Worm (Caenorhabditis elegans) whole organism, L4 larva: ENCODE results near the gene idpp-2.

Experiments used
- D1046.2 ChIP-seq: fragments of 200-800 bp; sonication (Bioruptor generic); IDR thresholded peaks from 2 replicates; pipeline ENCODE4 v1.3.6; 2022; ENCODE audit warnings: missing genetic modification characterization, missing compliant biosample characterization
- aly-2 ChIP-seq: sonication (generic microtip); optimal IDR thresholded peaks from 2 replicates; lab custom pipeline; 2018; ENCODE audit warnings: missing biosample characterization, missing genetic modification characterization
- ceh-28 ChIP-seq: fragments of 150-350 bp; optimal IDR thresholded peaks from 2 replicates; lab custom pipeline; 2014; ENCODE audit warnings: missing biosample characterization, missing genetic modification reagents, missing genetic modification characterization
- ceh-62 ChIP-seq: sonication (generic microtip); optimal IDR thresholded peaks from 2 replicates; lab custom pipeline; 2017; ENCODE audit warnings: missing biosample characterization, missing genetic modification characterization
- ceh-82 ChIP-seq: sonication (generic microtip); optimal IDR thresholded peaks from 2 replicates; lab custom pipeline; 2017; ENCODE audit warnings: missing biosample characterization, missing genetic modification characterization
- egl-27 ChIP-seq: sonication (generic microtip); optimal IDR thresholded peaks from 3 replicates; lab custom pipeline; 2017; ENCODE audit warnings: missing biosample characterization, missing genetic modification reagents, missing genetic modification characterization
- lin-13 ChIP-seq: fragments of 150-350 bp; optimal IDR thresholded peaks from 2 replicates; lab custom pipeline; 2014; ENCODE audit warnings: missing biosample characterization, missing genetic modification reagents, missing genetic modification characterization
- lsy-2 ChIP-seq, 2 experiments: fragments of 150-350 bp in 1 of 2; sonication (generic microtip) in 1 of 2; optimal IDR thresholded peaks; 2 replicates each; lab custom pipeline; 2014 to 2017; ENCODE audit warnings: missing biosample characterization in 2 of 2, missing genetic modification characterization in 2 of 2
- nhr-11 ChIP-seq: fragments of 150-350 bp; optimal IDR thresholded peaks from 2 replicates; lab custom pipeline; 2014; ENCODE audit warnings: missing biosample characterization, missing genetic modification characterization
- nhr-25 ChIP-seq: sonication (generic microtip); optimal IDR thresholded peaks from 2 replicates; lab custom pipeline; 2017; ENCODE audit warnings: missing genetic modification characterization, mild to moderate bottlenecking, missing compliant biosample characterization, antibody characterized with exemption, moderate library complexity, borderline replicate concordance; ENCODE audit not compliant: insufficient read depth
- nhr-41 ChIP-seq: fragments of 200-800 bp; sonication (Bioruptor generic); IDR thresholded peaks from 2 replicates; pipeline ENCODE4 v1.3.6; 2022; ENCODE audit warnings: missing genetic modification reagents, missing genetic modification characterization, missing compliant biosample characterization
- pha-4 ChIP-seq, 2 experiments: fragments of 150-350 bp in 1 of 2; fragments of 200-800 bp in 1 of 2; sonication (Bioruptor generic) in 1 of 2; IDR thresholded peaks in 1 of 2; optimal IDR thresholded peaks in 1 of 2; 2 replicates each; pipeline versions ENCODE4 v1.3.6 to Lab custom; 2014 to 2022; ENCODE audit warnings: missing genetic modification characterization in 2 of 2, missing genetic modification reagents in 2 of 2, missing biosample characterization in 1 of 2, missing compliant biosample characterization in 1 of 2
- pqm-1 ChIP-seq: sonication (generic microtip); optimal IDR thresholded peaks from 2 replicates; lab custom pipeline; 2017; ENCODE audit warnings: missing biosample characterization, missing genetic modification characterization
- zag-1 ChIP-seq: fragments of 150-350 bp; optimal IDR thresholded peaks from 2 replicates; lab custom pipeline; 2014; ENCODE audit warnings: missing biosample characterization, missing genetic modification characterization

DNA sequence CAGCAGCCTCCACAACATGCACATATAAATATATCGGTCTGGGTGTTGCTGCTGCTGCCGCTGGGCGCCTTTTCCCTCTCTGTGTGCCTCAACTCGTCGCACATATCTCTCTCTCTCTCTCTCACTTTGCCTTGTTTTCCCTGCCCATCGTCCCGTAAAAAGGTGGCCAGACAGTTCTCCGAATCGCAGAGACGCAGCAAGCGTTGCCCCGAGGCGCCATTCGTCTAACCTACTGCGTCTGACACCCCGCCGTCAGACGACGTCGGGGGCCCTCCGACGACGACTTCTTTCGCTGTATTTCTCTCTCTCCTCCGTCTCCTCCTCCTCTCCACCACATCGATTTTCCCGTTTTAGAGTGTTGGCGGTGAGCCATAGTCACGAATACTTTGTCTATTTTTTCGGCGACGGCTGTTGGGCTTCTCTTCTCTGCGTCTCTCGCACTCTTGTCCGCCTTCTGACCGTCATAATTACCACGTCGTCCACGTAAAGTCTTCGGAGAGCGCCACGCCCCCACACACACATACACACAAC, 7.3 kb downstream of the idpp-2 start, which contains the start of gene B0348.10:
- TF ChIP-seq ceh-28 (tag; lab: Kevin White, UChicago) (peak; percentile 49), nhr-25 (tag; lab: Kevin White, UChicago) (no peak), pha-4 (GFP tag; IDR thresholded peaks at IDR 0.05; lab: Robert Waterston, UW) (peak; percentile 14; the same call in 1 of the 2 replicates), pha-4 (tag; optimal IDR thresholded peaks at IDR 0.05; lab: Kevin White, UChicago) (no peak), D1046.2 (GFP tag; lab: Robert Waterston, UW) (no peak), aly-2 (tag; lab: Kevin White, UChicago) (no peak), egl-27 (tag; lab: Kevin White, UChicago) (no peak), nhr-41 (GFP tag; lab: Robert Waterston, UW) (no peak), ceh-82 (tag; lab: Kevin White, UChicago) (no peak), zag-1 (tag; lab: Kevin White, UChicago) (no peak), lsy-2 (tag; optimal IDR thresholded peaks at IDR 0.05; lab: Kevin White, UChicago) (peak; percentile 47 to 69), pqm-1 (no peak), lin-13 (GFP tag; lab: Kevin White, UChicago) (peak; percentile 50), ceh-62 (tag; lab: Kevin White, UChicago) (no peak), nhr-11 (tag; lab: Kevin White, UChicago) (peak; percentile 54)
